Worm (Caenorhabditis elegans) whole organism, young adult: ENCODE measurements around the gene C53D6.7.
A peak's percentile ranks its signal among the peaks of the same experiment; 100 is the strongest.

Experiments
- B0261.1 ChIP-seq: sonication (generic microtip); optimal IDR thresholded peaks from 2 replicates; lab custom pipeline; 2016; ENCODE audit warnings: mild to moderate bottlenecking, missing genetic modification characterization, moderate library complexity, missing compliant biosample characterization
- B0336.3 ChIP-seq: fragments of 200-800 bp; sonication (Bioruptor generic); IDR thresholded peaks from 2 replicates; pipeline ENCODE4 v1.3.6; 2022; ENCODE audit warnings: missing genetic modification characterization, missing compliant biosample characterization
- F23B12.7 ChIP-seq: sonication (generic microtip); optimal IDR thresholded peaks from 2 replicates; lab custom pipeline; 2017; ENCODE audit warnings: missing genetic modification characterization, mild to moderate bottlenecking, missing compliant biosample characterization, antibody characterized with exemption, moderate library complexity; ENCODE audit not compliant: insufficient read depth
- F33H1.4 ChIP-seq: fragments of 200-800 bp; sonication (Bioruptor generic); IDR thresholded peaks from 2 replicates; pipeline ENCODE4 v1.3.6; 2022; ENCODE audit warnings: missing genetic modification reagents, missing genetic modification characterization, missing compliant biosample characterization
- F49E8.2 ChIP-seq: sonication (generic microtip); optimal IDR thresholded peaks from 3 replicates; lab custom pipeline; 2017; ENCODE audit warnings: missing genetic modification characterization, mild to moderate bottlenecking, missing compliant biosample characterization, antibody characterized with exemption, moderate library complexity; ENCODE audit not compliant: insufficient read depth
- F52B5.7 ChIP-seq: sonication (generic microtip); optimal IDR thresholded peaks from 2 replicates; lab custom pipeline; 2016; ENCODE audit warnings: mild to moderate bottlenecking, missing genetic modification characterization, missing compliant biosample characterization
- K11D2.4 ChIP-seq: fragments of 200-800 bp; sonication (Bioruptor generic); IDR thresholded peaks from 2 replicates; pipeline ENCODE4 v1.3.6; 2022; ENCODE audit warnings: missing genetic modification reagents, missing genetic modification characterization, missing compliant biosample characterization
- T26A5.8 ChIP-seq: sonication (generic microtip); optimal IDR thresholded peaks from 2 replicates; lab custom pipeline; 2016; ENCODE audit warnings: missing genetic modification characterization, missing compliant biosample characterization
- Y53F4B.3 ChIP-seq: fragments of 200-800 bp; sonication (Bioruptor generic); IDR thresholded peaks from 2 replicates; pipeline ENCODE4 v1.3.6; 2022; ENCODE audit warnings: missing genetic modification reagents, missing genetic modification characterization, missing compliant biosample characterization
- Y79H2A.3 ChIP-seq: fragments of 200-800 bp; sonication (Bioruptor generic); conservative IDR thresholded peaks from 2 replicates; pipeline ENCODE4 v1.3.6; 2022; ENCODE audit warnings: missing genetic modification reagents, missing genetic modification characterization, missing compliant biosample characterization
- aptf-2 ChIP-seq: fragments of 200-800 bp; sonication (Bioruptor generic); conservative IDR thresholded peaks from 2 replicates; pipeline ENCODE4 v1.3.6; 2022; ENCODE audit warnings: missing genetic modification reagents, missing genetic modification characterization, missing compliant biosample characterization
- atf-7 ChIP-seq: sonication (generic microtip); optimal IDR thresholded peaks from 2 replicates; lab custom pipeline; 2017; ENCODE audit warnings: mild to moderate bottlenecking, missing genetic modification characterization, missing compliant biosample characterization
- attf-3 ChIP-seq: fragments of 200-800 bp; sonication (Bioruptor generic); conservative IDR thresholded peaks from 2 replicates; pipeline ENCODE4 v1.3.6; 2022; ENCODE audit warnings: missing genetic modification reagents, missing genetic modification characterization, missing compliant biosample characterization
- bed-1 ChIP-seq: fragments of 200-800 bp; sonication (Bioruptor generic); IDR thresholded peaks from 2 replicates; pipeline ENCODE4 v1.3.6; 2022; ENCODE audit warnings: missing genetic modification reagents, missing genetic modification characterization, missing compliant biosample characterization
- bed-2 ChIP-seq: fragments of 200-800 bp; sonication (Bioruptor generic); IDR thresholded peaks from 2 replicates; pipeline ENCODE4 v1.3.6; 2022; ENCODE audit warnings: missing genetic modification reagents, missing genetic modification characterization, missing compliant biosample characterization
- ccch-3 ChIP-seq: fragments of 200-800 bp; sonication (Bioruptor generic); optimal IDR thresholded peaks from 2 replicates; lab custom pipeline; 2018; ENCODE audit warnings: mild to moderate bottlenecking, missing genetic modification characterization, missing compliant biosample characterization
- ceh-100 ChIP-seq: fragments of 200-800 bp; sonication (Bioruptor generic); IDR thresholded peaks from 2 replicates; pipeline ENCODE4 v1.3.6; 2022; ENCODE audit warnings: missing genetic modification reagents, missing genetic modification characterization, missing compliant biosample characterization
- ceh-40 ChIP-seq: fragments of 200-800 bp; sonication (Bioruptor generic); IDR thresholded peaks from 2 replicates; pipeline ENCODE4 v1.3.6; 2022; ENCODE audit warnings: missing genetic modification characterization, missing compliant biosample characterization
- chd-7 ChIP-seq: sonication (generic microtip); optimal IDR thresholded peaks from 2 replicates; lab custom pipeline; 2016; ENCODE audit warnings: mild to moderate bottlenecking, missing genetic modification characterization, moderate library complexity, missing compliant biosample characterization
- die-1 ChIP-seq: sonication (generic microtip); optimal IDR thresholded peaks from 2 replicates; lab custom pipeline; 2016; ENCODE audit warnings: missing genotype, mild to moderate bottlenecking, missing genetic modification characterization, missing compliant biosample characterization
- efl-1 ChIP-seq: fragments of 150-350 bp; optimal IDR thresholded peaks from 2 replicates; lab custom pipeline; 2014; ENCODE audit warnings: missing biosample characterization, missing genetic modification reagents, missing genetic modification characterization
- ets-4 ChIP-seq: fragments of 200-800 bp; sonication (Bioruptor generic); optimal IDR thresholded peaks from 2 replicates; lab custom pipeline; 2018; ENCODE audit warnings: mild to moderate bottlenecking, missing genetic modification characterization, missing compliant biosample characterization
- gei-17 ChIP-seq: fragments of 200-800 bp; sonication (Bioruptor generic); optimal IDR thresholded peaks from 2 replicates; lab custom pipeline; 2018; ENCODE audit warnings: mild to moderate bottlenecking, missing genetic modification characterization, missing compliant biosample characterization
- hlh-12 ChIP-seq: sonication (generic microtip); optimal IDR thresholded peaks from 2 replicates; lab custom pipeline; 2016; ENCODE audit warnings: missing genetic modification characterization, missing compliant biosample characterization
- hlh-26 ChIP-seq: fragments of 200-800 bp; sonication (Bioruptor generic); conservative IDR thresholded peaks from 2 replicates; pipeline ENCODE4 v1.3.6; 2022; ENCODE audit warnings: missing genetic modification reagents, missing genetic modification characterization, missing compliant biosample characterization
- hmg-1.2 ChIP-seq: fragments of 200-800 bp; sonication (Bioruptor generic); IDR thresholded peaks from 2 replicates; pipeline ENCODE4 v1.3.6; 2022; ENCODE audit warnings: missing genetic modification reagents, missing genetic modification characterization, missing compliant biosample characterization
- hsf-1 ChIP-seq: fragments of 200-800 bp; sonication (Bioruptor generic); IDR thresholded peaks from 2 replicates; pipeline ENCODE4 v1.3.6; 2022; ENCODE audit warnings: missing genetic modification reagents, missing genetic modification characterization, missing compliant biosample characterization
- lag-1 ChIP-seq: fragments of 200-800 bp; sonication (Bioruptor generic); IDR thresholded peaks from 2 replicates; pipeline ENCODE4 v1.3.6; 2022; ENCODE audit warnings: missing genetic modification reagents, missing genetic modification characterization, missing compliant biosample characterization
- let-526 ChIP-seq: fragments of 200-800 bp; sonication (Bioruptor generic); IDR thresholded peaks from 2 replicates; pipeline ENCODE4 v1.3.6; 2022; ENCODE audit warnings: missing genetic modification reagents, missing genetic modification characterization, missing compliant biosample characterization
- lin-26 ChIP-seq: fragments of 200-800 bp; sonication (Bioruptor generic); IDR thresholded peaks from 2 replicates; pipeline ENCODE4 v1.3.6; 2022; ENCODE audit warnings: missing genetic modification reagents, missing genetic modification characterization, missing compliant biosample characterization
- lir-1 ChIP-seq: fragments of 200-800 bp; sonication (Bioruptor generic); conservative IDR thresholded peaks from 2 replicates; pipeline ENCODE4 v1.3.6; 2022; ENCODE audit warnings: missing genetic modification reagents, missing genetic modification characterization, missing compliant biosample characterization
- lsy-27 ChIP-seq: sonication (generic microtip); optimal IDR thresholded peaks from 2 replicates; lab custom pipeline; 2017; ENCODE audit warnings: missing genetic modification characterization, mild to moderate bottlenecking, missing compliant biosample characterization, antibody characterized with exemption, missing genotype, borderline replicate concordance; ENCODE audit not compliant: insufficient read depth
- nfya-1 ChIP-seq: sonication (generic microtip); optimal IDR thresholded peaks from 2 replicates; lab custom pipeline; 2017; ENCODE audit warnings: antibody characterized with exemption, missing compliant biosample characterization, missing genetic modification characterization, borderline replicate concordance; ENCODE audit not compliant: insufficient read depth
- nhr-179 ChIP-seq: sonication (generic microtip); optimal IDR thresholded peaks from 2 replicates; lab custom pipeline; 2016; ENCODE audit warnings: mild to moderate bottlenecking, missing genetic modification characterization, missing compliant biosample characterization
- nhr-90 ChIP-seq: sonication (generic microtip); optimal IDR thresholded peaks from 2 replicates; lab custom pipeline; 2016; ENCODE audit warnings: missing genotype, mild to moderate bottlenecking, missing genetic modification characterization, missing compliant biosample characterization
- rcor-1 ChIP-seq: fragments of 200-800 bp; sonication (Bioruptor generic); IDR thresholded peaks from 2 replicates; pipeline ENCODE4 v1.3.6; 2022; ENCODE audit warnings: missing genetic modification reagents, missing genetic modification characterization, missing compliant biosample characterization
- rec-8 ChIP-seq, 2 experiments: sonication (generic microtip); optimal IDR thresholded peaks; 2 replicates each; lab custom pipeline; 2016; ENCODE audit warnings: mild to moderate bottlenecking in 2 of 2, missing genetic modification characterization in 2 of 2, missing genetic modification reagents in 2 of 2, missing genotype in 2 of 2, missing biosample characterization in 1 of 2, missing compliant biosample characterization in 1 of 2, moderate library complexity in 1 of 2
- snpc-1.3 ChIP-seq: sonication (generic microtip); optimal IDR thresholded peaks from 2 replicates; lab custom pipeline; 2017; ENCODE audit warnings: missing genetic modification characterization, mild to moderate bottlenecking, missing compliant biosample characterization, antibody characterized with exemption, moderate library complexity, missing genotype, missing genetic modification reagents; ENCODE audit not compliant: insufficient read depth
- snpc-3.4 ChIP-seq: sonication (generic microtip); optimal IDR thresholded peaks from 2 replicates; lab custom pipeline; 2017; ENCODE audit warnings: missing genetic modification characterization, mild to moderate bottlenecking, missing compliant biosample characterization, antibody characterized with exemption, moderate library complexity, missing genotype, missing genetic modification reagents
- tbx-9 ChIP-seq: sonication (generic microtip); optimal IDR thresholded peaks from 2 replicates; lab custom pipeline; 2016; ENCODE audit warnings: borderline replicate concordance, missing genetic modification characterization, inconsistent platforms, missing compliant biosample characterization
- tlf-1 ChIP-seq: fragments of 200-800 bp; sonication (Bioruptor generic); optimal IDR thresholded peaks from 2 replicates; lab custom pipeline; 2018; ENCODE audit warnings: mild to moderate bottlenecking, missing genetic modification characterization, missing compliant biosample characterization
- unc-62 ChIP-seq: fragments of 150-350 bp; optimal IDR thresholded peaks from 2 replicates; lab custom pipeline; 2014; ENCODE audit warnings: missing biosample characterization, missing genetic modification reagents, missing genetic modification characterization
- ztf-18 ChIP-seq: sonication (generic microtip); optimal IDR thresholded peaks from 2 replicates; lab custom pipeline; 2016; ENCODE audit warnings: missing genotype, mild to moderate bottlenecking, missing genetic modification characterization, missing compliant biosample characterization
- ztf-22 ChIP-seq: fragments of 200-800 bp; sonication (Bioruptor generic); optimal IDR thresholded peaks from 2 replicates; lab custom pipeline; 2018; ENCODE audit warnings: mild to moderate bottlenecking, missing genetic modification characterization, moderate library complexity, missing compliant biosample characterization
- ztf-25 ChIP-seq: fragments of 200-800 bp; sonication (Bioruptor generic); IDR thresholded peaks from 2 replicates; pipeline ENCODE4 v1.3.6; 2022; ENCODE audit warnings: missing genetic modification reagents, missing genetic modification characterization, missing compliant biosample characterization

Gene C53D6.7

DNA sequence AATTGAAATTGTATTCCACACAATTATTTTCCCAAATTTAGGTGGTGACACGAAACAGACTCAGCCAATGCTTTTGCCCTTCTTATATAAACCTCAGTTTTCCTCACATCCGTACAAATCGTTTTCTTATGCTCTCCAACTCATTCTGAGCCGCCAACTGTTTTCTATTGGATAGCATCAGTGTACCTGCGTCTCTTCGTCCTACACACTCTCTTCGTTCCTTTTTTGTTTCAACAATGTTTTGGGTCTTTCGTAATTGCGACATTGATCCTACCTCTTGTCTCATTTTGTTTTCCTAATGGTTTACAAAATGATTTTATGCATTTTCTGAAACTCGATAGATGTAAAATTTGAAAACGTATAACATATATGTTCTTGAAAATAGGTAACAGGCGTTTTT, 42.4 kb upstream of the C53D6.7 start:
- TF ChIP-seq ets-4: no peak
- TF ChIP-seq hmg-1.2 (GFP tag; lab: Robert Waterston, UW): peak; percentile 38; the same call in 1 of the 2 replicates

- TF ChIP-seq snpc-3.4 (tag; lab: Kevin White, UChicago): no peak
- TF ChIP-seq nfya-1: no peak
- no peak for TF ChIP-seq B0261.1 (tag; lab: Kevin White, UChicago)
- no peak for TF ChIP-seq hlh-26 (GFP tag; lab: Robert Waterston, UW)
- no peak for TF ChIP-seq tbx-9 (tag; lab: Kevin White, UChicago)
- no peak for TF ChIP-seq lir-1 (GFP tag; lab: Robert Waterston, UW)
- TF ChIP-seq F52B5.7 (tag; lab: Kevin White, UChicago): no peak
- no peak for TF ChIP-seq snpc-1.3
- TF ChIP-seq ceh-40 (GFP tag; lab: Robert Waterston, UW): no peak
- TF ChIP-seq F49E8.2 (tag; lab: Kevin White, UChicago): no peak
- TF ChIP-seq hsf-1: no peak
- no peak for TF ChIP-seq let-526
- TF ChIP-seq ztf-18 (tag; lab: Kevin White, UChicago): no peak
- no peak for TF ChIP-seq lin-26 (GFP tag; lab: Robert Waterston, UW)
- no peak for TF ChIP-seq ccch-3 (GFP tag; lab: Kevin White, UChicago)
- no peak for TF ChIP-seq F23B12.7 (tag; lab: Kevin White, UChicago)
- TF ChIP-seq attf-3 (GFP tag; lab: Robert Waterston, UW): no peak
- TF ChIP-seq bed-1 (GFP tag; lab: Robert Waterston, UW): no peak
- no peak for TF ChIP-seq Y53F4B.3 (GFP tag; lab: Robert Waterston, UW)
These were observed 41.5 kb upstream of the C53D6.7 start, which contains the start of gene mans-4 for ce11 chrIV:9078469-9078868. Gene mans-4 (minus strand): TSS chrIV:9078569.

ce11 chrIV:9074244-9074723, 37.3 kb upstream of the C53D6.7 start, which contains the start of gene mppb-1:
Gene mppb-1 (plus strand): TSS chrIV:9074673.
- TF ChIP-seq atf-7 (tag; lab: Kevin White, UChicago) (peak; percentile 28), bed-2 (GFP tag; lab: Robert Waterston, UW) (peak; percentile 85), efl-1 (GFP tag; lab: Kevin White, UChicago) (peak; percentile 74), hlh-12 (tag; lab: Kevin White, UChicago) (peak; percentile 1), tlf-1 (GFP tag; lab: Kevin White, UChicago) (no peak), unc-62 (GFP tag; lab: Kevin White, UChicago) (no peak), K11D2.4 (GFP tag; lab: Robert Waterston, UW) (peak; percentile 67), rcor-1 (GFP tag; lab: Robert Waterston, UW) (peak; percentile 60), rec-8 (tag; optimal IDR thresholded peaks at IDR 0.05; lab: Kevin White, UChicago) (peak; percentile 60), tbx-9 (tag; lab: Kevin White, UChicago) (no peak), ztf-25 (GFP tag; lab: Robert Waterston, UW) (no peak), T26A5.8 (no peak), B0336.3 (GFP tag; lab: Robert Waterston, UW) (no peak), die-1 (tag; lab: Kevin White, UChicago) (no peak), ceh-100 (GFP tag; lab: Robert Waterston, UW) (peak; percentile 50; the same call in 1 of the 2 replicates), Y79H2A.3 (GFP tag; lab: Robert Waterston, UW) (no peak), F49E8.2 (tag; lab: Kevin White, UChicago) (no peak), F33H1.4 (GFP tag; lab: Robert Waterston, UW) (peak; percentile 58), chd-7 (tag; lab: Kevin White, UChicago) (peak; percentile 39), lag-1 (no peak), nhr-90 (no peak), nhr-179 (tag; lab: Kevin White, UChicago) (no peak), aptf-2 (GFP tag; lab: Robert Waterston, UW) (peak; percentile 82), ztf-22 (GFP tag; lab: Kevin White, UChicago) (no peak), lsy-27 (no peak), gei-17 (GFP tag; lab: Kevin White, UChicago) (no peak)
